Worm (Caenorhabditis elegans): ENCODE measurements around the gene ggtb-1.

ggtb-1 gene

ce11 chrIII:7165816-7166229 is 32.3 kb downstream of the ggtb-1 start (continued):
- TF ChIP-seq nhr-41 (GFP tag; IDR thresholded peaks at IDR 0.05): no peak
- TF ChIP-seq vab-7 (GFP tag; IDR thresholded peaks at IDR 0.05): no peak
- no peak for TF ChIP-seq ctbp-1 (GFP tag; IDR thresholded peaks at IDR 0.05)
- TF ChIP-seq zip-2 (tag; optimal IDR thresholded peaks at IDR 0.05): no peak
- no peak for TF ChIP-seq duxl-1 (tag; optimal IDR thresholded peaks at IDR 0.05; ENCODE audit: poor library complexity)
- TF ChIP-seq nhr-102 (tag; optimal IDR thresholded peaks at IDR 0.05): peak; percentile 77
- peak; percentile 63 for TF ChIP-seq T20F7.1 (GFP tag; optimal IDR thresholded peaks at IDR 0.05)
- TF ChIP-seq F10B5.3 (tag; optimal IDR thresholded peaks at IDR 0.05): no peak
- TF ChIP-seq fos-1 (tag; optimal IDR thresholded peaks at IDR 0.05): no peak
- no peak for TF ChIP-seq fkh-10 (GFP tag; optimal IDR thresholded peaks at IDR 0.05)
- peak; percentile 96 for TF ChIP-seq pqm-1 (tag; optimal IDR thresholded peaks at IDR 0.05)
- TF ChIP-seq snpc-4 (tag; optimal IDR thresholded peaks at IDR 0.05): no peak
- no peak for TF ChIP-seq set-16 (GFP tag; IDR thresholded peaks at IDR 0.05)
- TF ChIP-seq nhr-6 (tag; optimal IDR thresholded peaks at IDR 0.05): peak; percentile 58
- no peak for TF ChIP-seq mdt-29 (GFP tag; IDR thresholded peaks at IDR 0.05)
- TF ChIP-seq ceh-82 (tag; optimal IDR thresholded peaks at IDR 0.05): no peak
- TF ChIP-seq pha-4 (GFP tag; IDR thresholded peaks at IDR 0.05): no peak
- TF ChIP-seq pha-4 (tag; optimal IDR thresholded peaks at IDR 0.05): peak; percentile 9
- TF ChIP-seq Y105C5A.15 (GFP tag; IDR thresholded peaks at IDR 0.05): no peak
- no peak for TF ChIP-seq ZK546.5 (tag; optimal IDR thresholded peaks at IDR 0.05)
- TF ChIP-seq attf-4 (tag; optimal IDR thresholded peaks at IDR 0.05): no peak
- TF ChIP-seq hif-1 (tag; optimal IDR thresholded peaks at IDR 0.05): peak in 1 of 2 experiments; percentile 63
- no peak for TF ChIP-seq lim-7 (GFP tag; IDR thresholded peaks at IDR 0.05)
- peak; percentile 69 for TF ChIP-seq dpl-1 (GFP tag; optimal IDR thresholded peaks at IDR 0.05)
- TF ChIP-seq T26A8.4 (GFP tag; IDR thresholded peaks at IDR 0.05): no peak
- no peak for TF ChIP-seq F49E8.2 (tag; optimal IDR thresholded peaks at IDR 0.05; ENCODE audit: borderline replicate concordance)
- TF ChIP-seq nhr-28 (tag; optimal IDR thresholded peaks at IDR 0.05): peak; percentile 87
- TF ChIP-seq nhr-77 (tag; optimal IDR thresholded peaks at IDR 0.05): peak; percentile 2
- TF ChIP-seq lin-13 (GFP tag; optimal IDR thresholded peaks at IDR 0.05): peak; percentile 49
- no peak for TF ChIP-seq ceh-44 (GFP tag; IDR thresholded peaks at IDR 0.05)
- no peak for TF ChIP-seq Y48G9A.11 (GFP tag; IDR thresholded peaks at IDR 0.05)
- TF ChIP-seq spr-3 (GFP tag; optimal IDR thresholded peaks at IDR 0.05): no peak
- no peak for TF ChIP-seq F26F4.8 (GFP tag; conservative IDR thresholded peaks at IDR 0.05)
- no peak for TF ChIP-seq unc-39 (tag; optimal IDR thresholded peaks at IDR 0.05)
- TF ChIP-seq egl-43 (GFP tag; IDR thresholded peaks at IDR 0.05): no peak
- no peak for TF ChIP-seq mxl-2 (GFP tag; conservative IDR thresholded peaks at IDR 0.05)
- TF ChIP-seq tra-1 (GFP tag; IDR thresholded peaks at IDR 0.05): no peak
- TF ChIP-seq lir-3 (tag; optimal IDR thresholded peaks at IDR 0.05): no peak
- TF ChIP-seq nhr-111 (GFP tag; optimal IDR thresholded peaks at IDR 0.05): no peak
- no peak for TF ChIP-seq dmd-8 (GFP tag; IDR thresholded peaks at IDR 0.05)
- peak; percentile 19 for TF ChIP-seq rbr-2 (tag; optimal IDR thresholded peaks at IDR 0.05)
- TF ChIP-seq R02D3.7 (tag; optimal IDR thresholded peaks at IDR 0.05): no peak
- no peak for TF ChIP-seq egl-27 (tag; optimal IDR thresholded peaks at IDR 0.05)
- no peak for TF ChIP-seq ama-1 (optimal IDR thresholded peaks at IDR 0.05)
- no peak for TF ChIP-seq spr-1 (tag; optimal IDR thresholded peaks at IDR 0.05)
- no peak for TF ChIP-seq D1046.2 (GFP tag; IDR thresholded peaks at IDR 0.05)
- TF ChIP-seq daf-12 (tag; optimal IDR thresholded peaks at IDR 0.05): no peak
- peak; percentile 67 for TF ChIP-seq mxl-3 (GFP tag; optimal IDR thresholded peaks at IDR 0.05)
- TF ChIP-seq Y75B8A.6 (GFP tag; IDR thresholded peaks at IDR 0.05): no peak
- peak in 1 of 2 experiments; percentile 83 for TF ChIP-seq mdl-1 (tag; optimal IDR thresholded peaks at IDR 0.05)

Measured in whole organism, L4 larva.